Worm (Caenorhabditis elegans) whole organism, L4/young adult: Measurements from ENCODE around the gene F59A6.2.

Experiments
- W03F9.2 ChIP-seq: fragments of 150-350 bp; optimal IDR thresholded peaks from 2 replicates; lab custom pipeline; 2014; ENCODE audit warnings: missing biosample characterization, missing genetic modification characterization
- dao-5 ChIP-seq: sonication (generic microtip); optimal IDR thresholded peaks from 2 replicates; lab custom pipeline; 2016; ENCODE audit warnings: missing genotype, missing genetic modification characterization, moderate library complexity, missing compliant biosample characterization
- him-1 ChIP-seq: sonication (generic microtip); optimal IDR thresholded peaks from 2 replicates; lab custom pipeline; 2016; ENCODE audit warnings: missing genotype, missing genetic modification reagents, missing genetic modification characterization, missing compliant biosample characterization

DNA sequence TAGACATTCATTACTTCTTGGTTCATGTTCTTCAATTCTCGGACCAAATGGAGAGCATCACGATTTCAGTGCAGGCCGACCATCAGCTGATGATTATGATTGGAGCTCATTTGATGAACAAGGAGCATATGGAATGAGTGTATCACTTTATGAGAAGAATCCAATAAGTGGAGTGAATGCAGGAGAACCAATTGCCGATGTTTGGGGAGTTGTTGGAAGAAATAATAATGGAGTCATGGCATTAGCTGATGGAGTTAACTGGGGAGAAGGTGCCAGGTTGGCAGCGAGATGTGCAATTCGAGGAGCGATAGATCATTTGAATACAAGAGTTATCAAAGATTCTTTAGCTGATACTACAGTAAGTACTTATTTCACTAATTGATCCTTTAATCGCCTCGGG lies 36.3 kb downstream of the F59A6.2 start:
- TF ChIP-seq dao-5 (tag; lab: Kevin White, UChicago) (no peak), him-1 (tag; lab: Kevin White, UChicago) (no peak), W03F9.2 (tag; lab: Kevin White, UChicago) (no peak)
